Worm (Caenorhabditis elegans): ENCODE data around the gene sym-3.

- TF ChIP-seq repo-1 (tag; optimal IDR thresholded peaks at IDR 0.05) (no peak), F55B11.4 (tag; optimal IDR thresholded peaks at IDR 0.05; ENCODE audit: borderline replicate concordance, insufficient read depth) (no peak), somi-1 (GFP tag; optimal IDR thresholded peaks at IDR 0.05) (no peak), F57A8.1 (GFP tag; optimal IDR thresholded peaks at IDR 0.05) (no peak), ets-4 (GFP tag; optimal IDR thresholded peaks at IDR 0.05) (no peak)
Measured at ce11 chrX:5814342-5814741, 40.8 kb downstream of the sym-3 start.
